Fruit fly (Drosophila melanogaster) whole organism, embryonic: ENCODE data around the gene CG45078.

ENCODE experiments used
- Ada2b ChIP-seq: fragments of 200-800 bp; sonication (Bioruptor generic); IDR thresholded peaks from 2 replicates; pipeline ENCODE4 v1.3.6; 2022; ENCODE audit warnings: missing biosample characterization, missing genetic modification characterization
- CG11696 ChIP-seq: fragments of 200-800 bp; sonication (Bioruptor generic); IDR thresholded peaks from 2 replicates; pipeline ENCODE4 v1.3.6; 2022; ENCODE audit warnings: missing biosample characterization, missing genetic modification characterization
- CG5953 ChIP-seq: fragments of 200-800 bp; sonication (Bioruptor generic); IDR thresholded peaks from 2 replicates; pipeline ENCODE4 v1.3.6; 2022; ENCODE audit warnings: missing biosample characterization, missing genetic modification characterization
- Gug ChIP-seq: fragments of 200-800 bp; sonication (Bioruptor generic); IDR thresholded peaks from 4 replicates; pipeline ENCODE4 v1.3.6; 2022; ENCODE audit warnings: missing biosample characterization, missing genetic modification characterization
- hth ChIP-seq: fragments of >200 bp; optimal IDR thresholded peaks from 2 replicates; lab custom pipeline; 2017; ENCODE audit warnings: inconsistent platforms
- usp ChIP-seq: fragments of >200 bp; optimal IDR thresholded peaks from 2 replicates; lab custom pipeline; 2017; ENCODE audit warnings: missing biosample characterization, missing genetic modification characterization

DNA sequence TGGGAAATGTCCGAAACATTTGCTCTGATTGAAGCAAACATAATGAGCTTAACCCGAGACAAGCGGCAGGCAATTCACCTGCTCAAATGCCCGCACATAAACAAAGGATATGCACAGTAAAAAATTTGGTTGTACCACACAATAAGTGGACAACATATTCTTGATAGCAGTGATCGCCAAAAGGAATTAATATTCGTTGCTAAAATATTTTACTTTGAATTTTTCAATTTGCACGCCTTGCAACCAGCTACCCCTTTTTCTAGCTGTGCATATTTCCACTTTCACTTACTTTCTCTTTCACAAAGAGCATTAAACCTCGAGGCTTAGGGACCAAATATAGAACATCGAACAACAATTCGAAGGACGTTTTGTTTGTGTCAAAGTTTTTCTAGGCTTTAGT is 29.5 kb downstream of the CG45078 start:
- TF ChIP-seq Ada2b (GFP tag; lab: Robert Waterston, UW) (no peak), usp (GFP tag; lab: Kevin White, UChicago) (no peak), CG5953 (GFP tag; lab: Robert Waterston, UW) (no peak), Gug (no peak), hth (no peak), CG11696 (GFP tag; lab: Robert Waterston, UW) (no peak)
